Worm (Caenorhabditis elegans) whole organism, L1 larva: ENCODE results near the gene D1054.9.

Experiments
- C04F5.9 ChIP-seq: sonication (generic microtip); optimal IDR thresholded peaks from 2 replicates; lab custom pipeline; 2016; ENCODE audit warnings: missing genetic modification characterization, missing compliant biosample characterization
- ama-1 ChIP-seq: fragments of 150-350 bp; optimal IDR thresholded peaks from 2 replicates; lab custom pipeline; 2014
- ces-1 ChIP-seq: fragments of 150-350 bp; optimal IDR thresholded peaks from 2 replicates; lab custom pipeline; 2014; ENCODE audit warnings: missing biosample characterization, missing genetic modification reagents, missing genetic modification characterization
- egl-27 ChIP-seq, 2 experiments: fragments of 150-350 bp in 1 of 2; sonication (generic microtip); optimal IDR thresholded peaks; 3 replicates each; lab custom pipeline; 2017 to 2018; ENCODE audit warnings: missing biosample characterization in 2 of 2, missing genetic modification characterization in 2 of 2, missing genetic modification reagents in 2 of 2
- mdl-1 ChIP-seq, 2 experiments: fragments of 150-350 bp; optimal IDR thresholded peaks; 2 replicates each; lab custom pipeline; 2014 to 2017; ENCODE audit warnings: missing biosample characterization in 2 of 2, missing genetic modification characterization in 2 of 2, inconsistent platforms in 1 of 2
- nhr-12 ChIP-seq: sonication (generic microtip); optimal IDR thresholded peaks from 2 replicates; lab custom pipeline; 2017; ENCODE audit warnings: missing biosample characterization, missing genetic modification characterization

ce11 chrV:10798090-10798489 is 7.2 kb upstream of the D1054.9 start, which contains the start of gene srh-184:
- TF ChIP-seq C04F5.9 (tag; lab: Kevin White, UChicago), result no peak
- no peak for TF ChIP-seq ama-1 (lab: Kevin White, UChicago)
- TF ChIP-seq egl-27 (tag; optimal IDR thresholded peaks at IDR 0.05; lab: Kevin White, UChicago), result no peak
- TF ChIP-seq mdl-1 (tag; optimal IDR thresholded peaks at IDR 0.05; lab: Kevin White, UChicago), result no peak
- no peak for TF ChIP-seq ces-1 (GFP tag; lab: Kevin White, UChicago)
- no peak for TF ChIP-seq nhr-12
